Worm (Caenorhabditis elegans): ENCODE measurements around the gene Y43C5B.2.
A peak's percentile ranks its signal among the peaks of the same experiment; 100 is the strongest.

Gene Y43C5B.2

ce11 chrIV:10382894-10383293, 30.8 kb upstream of the Y43C5B.2 start:
- TF ChIP-seq unc-62 (GFP tag; optimal IDR thresholded peaks at IDR 0.05) (no peak), nhr-25 (tag; optimal IDR thresholded peaks at IDR 0.05) (no peak), tbx-2 (tag; optimal IDR thresholded peaks at IDR 0.05) (no peak), pha-4 (tag; optimal IDR thresholded peaks at IDR 0.05) (no peak), sea-2 (GFP tag; optimal IDR thresholded peaks at IDR 0.05) (no peak), ceh-82 (tag; optimal IDR thresholded peaks at IDR 0.05) (no peak), fkh-10 (GFP tag; optimal IDR thresholded peaks at IDR 0.05) (no peak), nhr-43 (tag; optimal IDR thresholded peaks at IDR 0.05; ENCODE audit: poor library complexity, severe bottlenecking) (no peak), egl-5 (tag; optimal IDR thresholded peaks at IDR 0.05) (no peak), unc-39 (tag; optimal IDR thresholded peaks at IDR 0.05) (no peak), lsy-12 (tag; optimal IDR thresholded peaks at IDR 0.05) (no peak), jun-1 (tag; optimal IDR thresholded peaks at IDR 0.05) (no peak)

ce11 chrIV:10381035-10381434, 28.9 kb upstream of the Y43C5B.2 start:
- TF ChIP-seq aly-2 (tag; optimal IDR thresholded peaks at IDR 0.05): no peak
- TF ChIP-seq ceh-28 (tag; optimal IDR thresholded peaks at IDR 0.05): no peak
- no peak for TF ChIP-seq unc-62 (GFP tag; optimal IDR thresholded peaks at IDR 0.05)
- TF ChIP-seq nhr-237 (tag; optimal IDR thresholded peaks at IDR 0.05): no peak
- no peak for TF ChIP-seq lin-15B (tag; optimal IDR thresholded peaks at IDR 0.05)
- no peak for TF ChIP-seq nhr-23 (tag; optimal IDR thresholded peaks at IDR 0.05)
- no peak for TF ChIP-seq lsy-12 (tag; optimal IDR thresholded peaks at IDR 0.05)

- TF ChIP-seq ztf-11 (tag; optimal IDR thresholded peaks at IDR 0.05): no peak
- no peak for TF ChIP-seq nhr-77 (tag; optimal IDR thresholded peaks at IDR 0.05)
- TF ChIP-seq fkh-10 (GFP tag; optimal IDR thresholded peaks at IDR 0.05): no peak
- TF ChIP-seq sea-2 (GFP tag; optimal IDR thresholded peaks at IDR 0.05): no peak
- no peak for TF ChIP-seq daf-12 (tag; optimal IDR thresholded peaks at IDR 0.05)
- no peak for TF ChIP-seq nhr-11 (tag; optimal IDR thresholded peaks at IDR 0.05)
- peak; percentile 49 for TF ChIP-seq mml-1 (tag; optimal IDR thresholded peaks at IDR 0.05)
- peak; percentile 47 for TF ChIP-seq hmg-11 (tag; optimal IDR thresholded peaks at IDR 0.05)
- TF ChIP-seq pha-4 (tag; optimal IDR thresholded peaks at IDR 0.05): peak; percentile 52
- TF ChIP-seq egl-27 (tag; optimal IDR thresholded peaks at IDR 0.05): no peak
- TF ChIP-seq fkh-2 (tag; optimal IDR thresholded peaks at IDR 0.05): no peak
- peak; percentile 45 for TF ChIP-seq lsy-12 (tag; optimal IDR thresholded peaks at IDR 0.05)
- no peak for TF ChIP-seq aly-2 (tag; optimal IDR thresholded peaks at IDR 0.05)
- TF ChIP-seq elt-3 (tag; optimal IDR thresholded peaks at IDR 0.05): no peak
- no peak for TF ChIP-seq fos-1 (tag; optimal IDR thresholded peaks at IDR 0.05)
- TF ChIP-seq unc-39 (tag; optimal IDR thresholded peaks at IDR 0.05): no peak
- TF ChIP-seq skn-1 (tag; optimal IDR thresholded peaks at IDR 0.05): no peak
- peak; percentile 7 for TF ChIP-seq lin-15B (tag; optimal IDR thresholded peaks at IDR 0.05)
- TF ChIP-seq ztf-4 (tag; optimal IDR thresholded peaks at IDR 0.05): peak; percentile 39
- peak; percentile 54 for TF ChIP-seq snpc-4 (tag; optimal IDR thresholded peaks at IDR 0.05)
- no peak for TF ChIP-seq nhr-237 (tag; optimal IDR thresholded peaks at IDR 0.05)
- TF ChIP-seq ceh-16 (tag; optimal IDR thresholded peaks at IDR 0.05): no peak
- TF ChIP-seq ZK546.5 (tag; optimal IDR thresholded peaks at IDR 0.05): no peak
- TF ChIP-seq nhr-12 (tag; optimal IDR thresholded peaks at IDR 0.05): no peak
- TF ChIP-seq ceh-28 (tag; optimal IDR thresholded peaks at IDR 0.05): no peak
- TF ChIP-seq nhr-67 (tag; optimal IDR thresholded peaks at IDR 0.05): no peak
- peak; percentile 60 for TF ChIP-seq nhr-23 (tag; optimal IDR thresholded peaks at IDR 0.05)
- TF ChIP-seq nhr-25 (tag; optimal IDR thresholded peaks at IDR 0.05): peak; percentile 13
- no peak for TF ChIP-seq ceh-82 (tag; optimal IDR thresholded peaks at IDR 0.05)
- TF ChIP-seq R02D3.7 (tag; optimal IDR thresholded peaks at IDR 0.05): no peak
- no peak for TF ChIP-seq elt-1 (tag; optimal IDR thresholded peaks at IDR 0.05)
- TF ChIP-seq nfya-1 (tag; optimal IDR thresholded peaks at IDR 0.05; ENCODE audit: insufficient read depth): peak; percentile 54
- TF ChIP-seq nhr-76 (tag; optimal IDR thresholded peaks at IDR 0.05): no peak
- TF ChIP-seq mdl-1 (tag; optimal IDR thresholded peaks at IDR 0.05): peak; percentile 35
- no peak for TF ChIP-seq eor-1 (tag; optimal IDR thresholded peaks at IDR 0.05)
- TF ChIP-seq zag-1 (tag; optimal IDR thresholded peaks at IDR 0.05): no peak
- TF ChIP-seq ama-1 (optimal IDR thresholded peaks at IDR 0.05): peak; percentile 90
- no peak for TF ChIP-seq unc-62 (GFP tag; optimal IDR thresholded peaks at IDR 0.05)
- no peak for TF ChIP-seq tbx-2 (tag; optimal IDR thresholded peaks at IDR 0.05)
- no peak for TF ChIP-seq ceh-9 (tag; optimal IDR thresholded peaks at IDR 0.05)
- peak; percentile 81 for TF ChIP-seq nhr-43 (tag; optimal IDR thresholded peaks at IDR 0.05; ENCODE audit: poor library complexity, severe bottlenecking)
- TF ChIP-seq lin-39 (tag; optimal IDR thresholded peaks at IDR 0.05): peak; percentile 58
- no peak for TF ChIP-seq nhr-28 (tag; optimal IDR thresholded peaks at IDR 0.05)
- TF ChIP-seq egl-5 (tag; optimal IDR thresholded peaks at IDR 0.05): peak; percentile 82
- TF ChIP-seq elt-2 (tag; optimal IDR thresholded peaks at IDR 0.05): peak; percentile 33
- no peak for TF ChIP-seq pqm-1 (tag; optimal IDR thresholded peaks at IDR 0.05)
- TF ChIP-seq jun-1 (tag; optimal IDR thresholded peaks at IDR 0.05): no peak
These were observed 28.5 kb upstream of the Y43C5B.2 start for ce11 chrIV:10380626-10381025.

Measured in whole organism, L3 larva.